Worm (Caenorhabditis elegans): ENCODE results near the gene pqn-73.

- TF ChIP-seq nhr-28 (tag; optimal IDR thresholded peaks at IDR 0.05) (no peak), elt-3 (tag; optimal IDR thresholded peaks at IDR 0.05) (no peak), ztf-11 (tag; optimal IDR thresholded peaks at IDR 0.05) (no peak), unc-130 (tag; optimal IDR thresholded peaks at IDR 0.05) (no peak), lin-13 (GFP tag; optimal IDR thresholded peaks at IDR 0.05) (no peak)
Measured at ce11 chrII:8520625-8521024, 19.9 kb upstream of the pqn-73 start, which contains the start of gene cht-2.
